Worm (Caenorhabditis elegans) whole organism, mixed stage, embryonic: Measurements from ENCODE around the gene ceh-86.

Experiments used
- M03D4.4 ChIP-seq: sonication (generic microtip); optimal IDR thresholded peaks from 2 replicates; lab custom pipeline; 2017; ENCODE audit warnings: mild to moderate bottlenecking, missing genetic modification characterization, missing compliant biosample characterization
- elt-1 ChIP-seq: sonication (generic microtip); optimal IDR thresholded peaks from 2 replicates; lab custom pipeline; 2017; ENCODE audit warnings: missing genetic modification characterization, mild to moderate bottlenecking, missing compliant biosample characterization, antibody characterized with exemption, moderate library complexity, borderline replicate concordance; ENCODE audit not compliant: insufficient read depth
- elt-3 ChIP-seq: fragments of 150-350 bp; optimal IDR thresholded peaks from 2 replicates; lab custom pipeline; 2014; ENCODE audit warnings: missing biosample characterization, missing genetic modification characterization
- mls-2 ChIP-seq: sonication (generic microtip); optimal IDR thresholded peaks from 2 replicates; lab custom pipeline; 2016; ENCODE audit warnings: mild to moderate bottlenecking, missing genetic modification characterization, moderate library complexity, missing compliant biosample characterization
- nhr-12 ChIP-seq: fragments of 150-350 bp; optimal IDR thresholded peaks from 2 replicates; lab custom pipeline; 2014; ENCODE audit warnings: missing biosample characterization, missing genetic modification characterization
- nhr-76 ChIP-seq: sonication (generic microtip); optimal IDR thresholded peaks from 2 replicates; lab custom pipeline; 2017; ENCODE audit warnings: missing biosample characterization, missing genetic modification characterization
- pha-4 ChIP-seq: fragments of 150-350 bp; optimal IDR thresholded peaks from 2 replicates; lab custom pipeline; 2018; ENCODE audit warnings: missing biosample characterization, missing genetic modification reagents, missing genetic modification characterization
- snpc-4 ChIP-seq: fragments of 150-350 bp; optimal IDR thresholded peaks from 2 replicates; lab custom pipeline; 2014; ENCODE audit warnings: missing biosample characterization, missing genetic modification characterization
- tbx-8 ChIP-seq: fragments of 200-800 bp; sonication (Bioruptor generic); optimal IDR thresholded peaks from 2 replicates; lab custom pipeline; 2018; ENCODE audit warnings: mild to moderate bottlenecking, missing genetic modification characterization, moderate library complexity, missing compliant biosample characterization
- unc-39 ChIP-seq: fragments of 150-350 bp; optimal IDR thresholded peaks from 2 replicates; lab custom pipeline; 2014; ENCODE audit warnings: missing biosample characterization, missing genetic modification characterization

DNA sequence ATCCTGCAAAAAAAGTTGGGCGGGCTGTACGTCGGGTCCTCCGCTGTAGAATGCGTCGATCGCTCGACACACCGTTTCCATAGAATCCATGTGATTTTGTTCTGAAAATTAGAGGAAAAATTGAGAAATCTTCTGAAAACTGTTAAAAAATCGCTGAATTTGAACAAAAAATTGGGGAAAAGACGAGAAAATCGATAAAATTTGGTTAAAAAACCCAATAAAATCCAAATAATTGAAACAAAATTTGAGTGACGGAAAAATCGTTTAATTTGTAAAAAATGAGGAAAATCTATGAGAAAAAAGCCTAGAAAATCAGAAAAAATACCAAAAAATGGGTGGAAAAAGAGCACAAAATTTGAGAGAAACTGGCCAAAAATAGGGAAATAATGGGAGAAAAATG, 41.4 kb upstream of the ceh-86 start, which contains the start of gene tsr-1:
- TF ChIP-seq elt-3 (tag; lab: Kevin White, UChicago), result no peak
- no peak for TF ChIP-seq M03D4.4 (tag; lab: Kevin White, UChicago)
- TF ChIP-seq nhr-76, result no peak
- no peak for TF ChIP-seq elt-1
- TF ChIP-seq nhr-12, result no peak
- TF ChIP-seq tbx-8, result no peak
- TF ChIP-seq snpc-4 (tag; lab: Kevin White, UChicago), result no peak
- no peak for TF ChIP-seq mls-2 (tag; lab: Kevin White, UChicago)
- no peak for TF ChIP-seq pha-4
- TF ChIP-seq unc-39 (tag; lab: Kevin White, UChicago), result no peak
